Worm (Caenorhabditis elegans) whole organism, L2 larva: ENCODE data around the gene hda-1.
A peak's percentile ranks its signal among the peaks of the same experiment; 100 is the strongest.

ENCODE experiments used
- C34F6.9 ChIP-seq: fragments of 150-350 bp; optimal IDR thresholded peaks from 2 replicates; lab custom pipeline; 2014; ENCODE audit warnings: missing biosample characterization, missing genetic modification characterization
- F13H6.1 ChIP-seq: sonication (generic microtip); optimal IDR thresholded peaks from 2 replicates; lab custom pipeline; 2016; ENCODE audit warnings: missing genetic modification characterization, missing compliant biosample characterization
- R02D3.7 ChIP-seq: fragments of 150-350 bp; optimal IDR thresholded peaks from 2 replicates; lab custom pipeline; 2014; ENCODE audit warnings: missing biosample characterization, missing genetic modification characterization
- ZK546.5 ChIP-seq: sonication (generic microtip); optimal IDR thresholded peaks from 2 replicates; lab custom pipeline; 2017; ENCODE audit warnings: missing biosample characterization, missing genetic modification characterization
- alr-1 ChIP-seq: fragments of 150-350 bp; optimal IDR thresholded peaks from 2 replicates; lab custom pipeline; 2014; ENCODE audit warnings: missing biosample characterization, missing genetic modification characterization
- aly-2 ChIP-seq: fragments of 150-350 bp; optimal IDR thresholded peaks from 2 replicates; lab custom pipeline; 2014; ENCODE audit warnings: missing biosample characterization, missing genetic modification characterization
- ama-1 ChIP-seq: fragments of 150-350 bp; optimal IDR thresholded peaks from 2 replicates; lab custom pipeline; 2018; ENCODE audit warnings: inconsistent platforms
- blmp-1 ChIP-seq: sonication (generic microtip); optimal IDR thresholded peaks from 2 replicates; lab custom pipeline; 2017; ENCODE audit warnings: missing genetic modification characterization, mild to moderate bottlenecking, missing compliant biosample characterization, antibody characterized with exemption, moderate library complexity; ENCODE audit not compliant: insufficient read depth
- ceh-82 ChIP-seq: fragments of 150-350 bp; optimal IDR thresholded peaks from 2 replicates; lab custom pipeline; 2014; ENCODE audit warnings: missing biosample characterization, missing genetic modification characterization
- dmd-4 ChIP-seq: sonication (generic microtip); optimal IDR thresholded peaks from 2 replicates; lab custom pipeline; 2017; ENCODE audit warnings: missing biosample characterization, missing genetic modification characterization
- elt-1 ChIP-seq: fragments of 150-350 bp; optimal IDR thresholded peaks from 2 replicates; lab custom pipeline; 2014; ENCODE audit warnings: missing biosample characterization, missing genetic modification characterization
- gmeb-1 ChIP-seq: fragments of 150-350 bp; optimal IDR thresholded peaks from 2 replicates; lab custom pipeline; 2014; ENCODE audit warnings: missing biosample characterization, missing genetic modification characterization
- lin-11 ChIP-seq: fragments of 150-350 bp; sonication (generic microtip); optimal IDR thresholded peaks from 2 replicates; lab custom pipeline; 2014; ENCODE audit warnings: missing biosample characterization, missing genetic modification characterization, inconsistent platforms, mixed read lengths
- lin-13 ChIP-seq: fragments of 150-350 bp; optimal IDR thresholded peaks from 2 replicates; lab custom pipeline; 2014; ENCODE audit warnings: missing biosample characterization, missing genetic modification reagents, missing genetic modification characterization
- lsy-2 ChIP-seq, 2 experiments: fragments of 150-350 bp in 1 of 2; sonication (generic microtip) in 1 of 2; optimal IDR thresholded peaks; 2 replicates each; lab custom pipeline; 2014 to 2017; ENCODE audit warnings: missing biosample characterization in 2 of 2, missing genetic modification characterization in 2 of 2
- mab-5 ChIP-seq: fragments of 150-350 bp; optimal IDR thresholded peaks from 2 replicates; lab custom pipeline; 2014; ENCODE audit warnings: missing biosample characterization, missing genetic modification characterization
- mdl-1 ChIP-seq, 2 experiments: fragments of 150-350 bp in 1 of 2; sonication (generic microtip) in 1 of 2; optimal IDR thresholded peaks; 2 replicates each; lab custom pipeline; 2017; ENCODE audit warnings: missing biosample characterization in 2 of 2, missing genetic modification characterization in 2 of 2
- nhr-10 ChIP-seq: sonication (generic microtip); optimal IDR thresholded peaks from 2 replicates; lab custom pipeline; 2017; ENCODE audit warnings: missing biosample characterization, missing genetic modification characterization
- nhr-11 ChIP-seq: fragments of 150-350 bp; optimal IDR thresholded peaks from 2 replicates; lab custom pipeline; 2014; ENCODE audit warnings: missing biosample characterization, missing genetic modification characterization
- nhr-12 ChIP-seq: fragments of 150-350 bp; optimal IDR thresholded peaks from 2 replicates; lab custom pipeline; 2014; ENCODE audit warnings: missing biosample characterization, missing genetic modification characterization
- nhr-129 ChIP-seq: fragments of 150-350 bp; optimal IDR thresholded peaks from 2 replicates; lab custom pipeline; 2014; ENCODE audit warnings: missing biosample characterization, missing genetic modification characterization
- nhr-21 ChIP-seq: fragments of 150-350 bp; optimal IDR thresholded peaks from 2 replicates; lab custom pipeline; 2014; ENCODE audit warnings: missing biosample characterization, missing genetic modification characterization
- nhr-23 ChIP-seq: fragments of 150-350 bp; optimal IDR thresholded peaks from 2 replicates; lab custom pipeline; 2014; ENCODE audit warnings: missing biosample characterization, missing genetic modification reagents, missing genetic modification characterization
- nhr-25 ChIP-seq: fragments of 150-350 bp; sonication (generic microtip); optimal IDR thresholded peaks from 3 replicates; lab custom pipeline; 2014; ENCODE audit warnings: missing biosample characterization, missing genetic modification characterization
- nhr-6 ChIP-seq: fragments of 150-350 bp; optimal IDR thresholded peaks from 2 replicates; lab custom pipeline; 2014; ENCODE audit warnings: missing biosample characterization, missing genetic modification characterization
- nhr-77 ChIP-seq: fragments of 150-350 bp; optimal IDR thresholded peaks from 2 replicates; lab custom pipeline; 2014; ENCODE audit warnings: missing biosample characterization, missing genetic modification characterization
- peb-1 ChIP-seq: fragments of 150-350 bp; optimal IDR thresholded peaks from 2 replicates; lab custom pipeline; 2014; ENCODE audit warnings: missing biosample characterization, missing genetic modification characterization
- sem-4 ChIP-seq: fragments of 150-350 bp; optimal IDR thresholded peaks from 2 replicates; lab custom pipeline; 2014; ENCODE audit warnings: missing biosample characterization, missing genetic modification reagents, missing genetic modification characterization
- sma-3 ChIP-seq: sonication (generic microtip); optimal IDR thresholded peaks from 2 replicates; lab custom pipeline; 2016; ENCODE audit warnings: missing genetic modification reagents, missing genetic modification characterization, missing compliant biosample characterization
- sma-9 ChIP-seq, 2 experiments: fragments of 150-350 bp in 1 of 2; sonication (generic microtip) in 1 of 2; optimal IDR thresholded peaks; 2 replicates each; lab custom pipeline; 2014 to 2016; ENCODE audit warnings: missing genetic modification characterization in 2 of 2, mild to moderate bottlenecking in 1 of 2, missing biosample characterization in 1 of 2, missing compliant biosample characterization in 1 of 2, missing genetic modification reagents in 1 of 2, moderate library complexity in 1 of 2
- snpc-4 ChIP-seq: fragments of 150-350 bp; optimal IDR thresholded peaks from 2 replicates; lab custom pipeline; 2014; ENCODE audit warnings: missing biosample characterization, missing genetic modification characterization
- unc-39 ChIP-seq: fragments of 150-350 bp; optimal IDR thresholded peaks from 2 replicates; lab custom pipeline; 2014; ENCODE audit warnings: missing biosample characterization, missing genetic modification characterization
- unc-55 ChIP-seq: fragments of 150-350 bp; sonication (generic microtip); optimal IDR thresholded peaks from 3 replicates; lab custom pipeline; 2014; ENCODE audit warnings: missing biosample characterization, missing genetic modification reagents, missing genetic modification characterization
- unc-62 ChIP-seq: fragments of 150-350 bp; optimal IDR thresholded peaks from 2 replicates; lab custom pipeline; 2014; ENCODE audit warnings: missing biosample characterization, missing genetic modification reagents, missing genetic modification characterization
- zag-1 ChIP-seq: fragments of 150-350 bp; optimal IDR thresholded peaks from 2 replicates; lab custom pipeline; 2014; ENCODE audit warnings: missing biosample characterization, missing genetic modification characterization
- ztf-1 ChIP-seq: fragments of 200-800 bp; sonication (Bioruptor generic); conservative IDR thresholded peaks from 2 replicates; pipeline ENCODE4 v1.3.6; 2022; ENCODE audit warnings: missing genetic modification characterization, missing compliant biosample characterization
- ztf-11 ChIP-seq: sonication (generic microtip); optimal IDR thresholded peaks from 2 replicates; lab custom pipeline; 2017; ENCODE audit warnings: missing biosample characterization, missing genetic modification characterization

Gene hda-1

ce11 chrV:14496446-14496845, 28.7 kb upstream of the hda-1 start:
- TF ChIP-seq ama-1 (lab: Kevin White, UChicago) (no peak), sem-4 (tag; lab: Kevin White, UChicago) (no peak), alr-1 (tag; lab: Kevin White, UChicago) (no peak), nhr-12 (no peak), nhr-77 (no peak), ztf-1 (GFP tag; lab: Robert Waterston, UW) (no peak), snpc-4 (no peak), nhr-25 (tag; lab: Kevin White, UChicago) (no peak), nhr-21 (tag; lab: Kevin White, UChicago) (no peak), mab-5 (tag; lab: Kevin White, UChicago) (no peak), dmd-4 (tag; lab: Kevin White, UChicago) (no peak), ceh-82 (tag; lab: Kevin White, UChicago) (no peak), blmp-1 (tag; lab: Kevin White, UChicago) (no peak), aly-2 (tag; lab: Kevin White, UChicago) (no peak), unc-55 (GFP tag; lab: Kevin White, UChicago) (no peak), nhr-23 (no peak), ztf-11 (tag; lab: Kevin White, UChicago) (no peak), lin-11 (tag; lab: Kevin White, UChicago) (no peak), unc-39 (no peak)

- TF ChIP-seq nhr-12 (no peak), zag-1 (no peak), lin-11 (tag; lab: Kevin White, UChicago) (no peak), sma-3 (no peak), dmd-4 (tag; lab: Kevin White, UChicago) (no peak), sem-4 (tag; lab: Kevin White, UChicago) (no peak), unc-62 (GFP tag; lab: Kevin White, UChicago) (no peak), gmeb-1 (tag; lab: Kevin White, UChicago) (no peak), ztf-1 (GFP tag; lab: Robert Waterston, UW) (no peak), blmp-1 (tag; lab: Kevin White, UChicago) (no peak), ztf-11 (tag; lab: Kevin White, UChicago) (no peak), nhr-23 (no peak), unc-55 (GFP tag; lab: Kevin White, UChicago) (no peak), ZK546.5 (tag; lab: Kevin White, UChicago) (no peak), peb-1 (tag; lab: Kevin White, UChicago) (no peak), lsy-2 (tag; optimal IDR thresholded peaks at IDR 0.05; lab: Kevin White, UChicago) (no peak), alr-1 (tag; lab: Kevin White, UChicago) (no peak), nhr-11 (tag; lab: Kevin White, UChicago) (no peak), unc-39 (no peak), mdl-1 (tag; optimal IDR thresholded peaks at IDR 0.05; lab: Kevin White, UChicago) (no peak)
Observed at ce11 chrV:14498204-14498603, 27.0 kb upstream of the hda-1 start.

- TF ChIP-seq unc-55 (GFP tag; lab: Kevin White, UChicago) (no peak), aly-2 (tag; lab: Kevin White, UChicago) (no peak), F13H6.1 (tag; lab: Kevin White, UChicago) (peak; percentile 32), C34F6.9 (peak; percentile 11), nhr-129 (tag; lab: Kevin White, UChicago) (peak; percentile 54), nhr-25 (tag; lab: Kevin White, UChicago) (peak; percentile 31)
Observed at ce11 chrV:14499074-14499864, 25.9 kb upstream of the hda-1 start.

- TF ChIP-seq unc-55 (GFP tag; lab: Kevin White, UChicago): peak; percentile 24
- TF ChIP-seq nhr-21 (tag; lab: Kevin White, UChicago): no peak
Observed at ce11 chrV:14500554-14500953, 24.6 kb upstream of the hda-1 start.

ce11 chrV:14501136-14501535, 24.1 kb upstream of the hda-1 start, which contains the start of gene R02D5.24:
R02D5.24 (plus strand) TSS chrV:14501340.
- TF ChIP-seq alr-1 (tag; lab: Kevin White, UChicago): no peak
- TF ChIP-seq sma-9 (GFP tag; optimal IDR thresholded peaks at IDR 0.05; lab: Kevin White, UChicago): no peak
- TF ChIP-seq sma-9 (tag; optimal IDR thresholded peaks at IDR 0.05; lab: Kevin White, UChicago): no peak
- no peak for TF ChIP-seq nhr-10 (tag; lab: Kevin White, UChicago)
- TF ChIP-seq unc-39: no peak
- no peak for TF ChIP-seq nhr-77
- TF ChIP-seq nhr-12: no peak
- TF ChIP-seq F13H6.1 (tag; lab: Kevin White, UChicago): no peak
- no peak for TF ChIP-seq nhr-6
- TF ChIP-seq zag-1: no peak
- no peak for TF ChIP-seq R02D3.7 (tag; lab: Kevin White, UChicago)
- TF ChIP-seq lin-13 (GFP tag; lab: Kevin White, UChicago): no peak
- no peak for TF ChIP-seq ztf-11 (tag; lab: Kevin White, UChicago)
- TF ChIP-seq dmd-4 (tag; lab: Kevin White, UChicago): no peak
- no peak for TF ChIP-seq elt-1 (tag; lab: Kevin White, UChicago)
